Fruit fly (Drosophila melanogaster) Kc167 (cell line): ENCODE measurements around the gene sff.

Experiments
- Myc ChIP-seq: fragments of >200 bp; optimal IDR thresholded peaks from 2 replicates; lab custom pipeline; 2017; ENCODE audit warnings: missing external identifiers
- Sin3A ChIP-seq: fragments of >200 bp; optimal IDR thresholded peaks from 2 replicates; lab custom pipeline; 2018; ENCODE audit warnings: missing external identifiers
- h ChIP-seq: fragments of >200 bp; optimal IDR thresholded peaks from 3 replicates; lab custom pipeline; 2018; ENCODE audit warnings: missing external identifiers
- insv ChIP-seq: fragments of >200 bp; optimal IDR thresholded peaks from 3 replicates; lab custom pipeline; 2018; ENCODE audit warnings: missing external identifiers
- psq ChIP-seq: fragments of >200 bp; optimal IDR thresholded peaks from 2 replicates; lab custom pipeline; 2017; ENCODE audit warnings: missing external identifiers

dm6 chr3L:15877520-15877919, 47.1 kb downstream of the sff start:
- TF ChIP-seq Myc (no peak), psq (lab: Kevin White, UChicago) (no peak), h (lab: Kevin White, UChicago) (no peak), Sin3A (lab: Kevin White, UChicago) (no peak), insv (lab: Kevin White, UChicago) (no peak)
